Fruit fly (Drosophila melanogaster) whole organism, embryonic: ENCODE results near the gene ND-18.
A peak's percentile ranks its signal among the peaks of the same experiment; 100 is the strongest.

Experiments
- BtbVII ChIP-seq: fragments of 200-800 bp; sonication (Bioruptor generic); optimal IDR thresholded peaks from 3 replicates; lab custom pipeline; 2017; ENCODE audit warnings: missing biosample characterization, mild to moderate bottlenecking, missing genetic modification characterization
- CG10209 ChIP-seq: fragments of 200-800 bp; sonication (Bioruptor generic); optimal IDR thresholded peaks from 3 replicates; lab custom pipeline; 2017; ENCODE audit warnings: missing biosample characterization, mild to moderate bottlenecking, missing genetic modification characterization, missing genetic modification reagents
- CG13287 ChIP-seq: fragments of 200-800 bp; sonication (Bioruptor generic); IDR thresholded peaks from 2 replicates; pipeline ENCODE4 v1.3.6; 2022; ENCODE audit warnings: missing biosample characterization, missing genetic modification characterization; ENCODE audit not compliant: partially characterized antibody
- CG14710 ChIP-seq: fragments of 200-800 bp; sonication (Bioruptor generic); optimal IDR thresholded peaks from 3 replicates; lab custom pipeline; 2019; ENCODE audit warnings: missing biosample characterization, mild to moderate bottlenecking, missing genetic modification characterization, moderate library complexity
- CG14860 ChIP-seq: fragments of 200-800 bp; sonication (Bioruptor generic); IDR thresholded peaks from 3 replicates; pipeline ENCODE4 v1.3.6; 2022; ENCODE audit warnings: missing biosample characterization, missing genetic modification characterization; ENCODE audit not compliant: partially characterized antibody
- CG17186 ChIP-seq: fragments of 200-800 bp; sonication (Bioruptor generic); optimal IDR thresholded peaks from 3 replicates; lab custom pipeline; 2017; ENCODE audit warnings: missing biosample characterization, missing genetic modification reagents, missing genetic modification characterization
- CG17802 ChIP-seq: fragments of 200-800 bp; sonication (Bioruptor generic); optimal IDR thresholded peaks from 2 replicates; lab custom pipeline; 2018; ENCODE audit warnings: missing biosample characterization, mild to moderate bottlenecking, missing genetic modification characterization, moderate library complexity
- CG3065 ChIP-seq: fragments of 200-800 bp; sonication (Bioruptor generic); optimal IDR thresholded peaks from 2 replicates; lab custom pipeline; 2016; ENCODE audit warnings: missing biosample characterization, missing genetic modification characterization
- CG4328 ChIP-seq: fragments of 200-800 bp; sonication (Bioruptor generic); optimal IDR thresholded peaks from 3 replicates; lab custom pipeline; 2017; ENCODE audit warnings: missing biosample characterization, missing genetic modification reagents, missing genetic modification characterization
- CG4404 ChIP-seq: fragments of 200-800 bp; sonication (Bioruptor generic); IDR thresholded peaks from 2 replicates; pipeline ENCODE4 v1.3.6; 2022; ENCODE audit warnings: missing biosample characterization, missing genetic modification characterization
- CG4617 ChIP-seq: fragments of 200-800 bp; sonication (Bioruptor generic); optimal IDR thresholded peaks from 3 replicates; lab custom pipeline; 2016; ENCODE audit warnings: missing biosample characterization, missing genetic modification characterization, borderline replicate concordance
- CG9437 ChIP-seq: fragments of 200-800 bp; sonication (Bioruptor generic); optimal IDR thresholded peaks from 2 replicates; lab custom pipeline; 2018; ENCODE audit warnings: missing biosample characterization, mild to moderate bottlenecking, missing genetic modification characterization
- Camta ChIP-seq: fragments of 200-800 bp; sonication (Bioruptor generic); optimal IDR thresholded peaks from 2 replicates; lab custom pipeline; 2016; ENCODE audit warnings: missing biosample characterization, missing genetic modification characterization
- D ChIP-seq, 2 experiments: fragments of 200-800 bp in 1 of 2; fragments of >200 bp in 1 of 2; sonication (Bioruptor generic) in 1 of 2; optimal IDR thresholded peaks; 2 replicates in 1 of 2; 3 replicates in 1 of 2; lab custom pipeline; 2017; ENCODE audit warnings: mild to moderate bottlenecking in 1 of 2, missing biosample characterization in 1 of 2, missing genetic modification characterization in 1 of 2, missing genetic modification reagents in 1 of 2
- Dbx ChIP-seq: fragments of 200-800 bp; sonication (Bioruptor generic); IDR thresholded peaks from 3 replicates; pipeline ENCODE4 v1.3.6; 2022; ENCODE audit warnings: missing biosample characterization, missing genetic modification characterization
- E2f1 ChIP-seq: fragments of 200-800 bp; sonication (Bioruptor generic); IDR thresholded peaks from 2 replicates; pipeline ENCODE4 v1.3.6; 2022; ENCODE audit warnings: missing biosample characterization, missing genetic modification characterization
- Hey ChIP-seq: fragments of 200-800 bp; sonication (Bioruptor generic); optimal IDR thresholded peaks from 3 replicates; lab custom pipeline; 2018; ENCODE audit warnings: missing biosample characterization, mild to moderate bottlenecking, missing genetic modification characterization
- Hr3 ChIP-seq: fragments of 200-800 bp; sonication (Bioruptor generic); optimal IDR thresholded peaks from 3 replicates; lab custom pipeline; 2016; ENCODE audit warnings: missing biosample characterization, missing genetic modification characterization
- Lhr ChIP-seq: fragments of 200-800 bp; sonication (Bioruptor generic); optimal IDR thresholded peaks from 3 replicates; lab custom pipeline; 2017; ENCODE audit warnings: mild to moderate bottlenecking, missing biosample characterization, missing genetic modification reagents, missing genetic modification characterization
- Lpt ChIP-seq: fragments of >200 bp; optimal IDR thresholded peaks from 2 replicates; lab custom pipeline; 2018; ENCODE audit warnings: missing biosample characterization, missing genetic modification characterization
- Myb ChIP-seq: fragments of 200-800 bp; sonication (Bioruptor generic); optimal IDR thresholded peaks from 2 replicates; lab custom pipeline; 2016; ENCODE audit warnings: missing biosample characterization, missing genetic modification characterization
- NC2α ChIP-seq: fragments of 200-800 bp; sonication (Bioruptor generic); optimal IDR thresholded peaks from 2 replicates; lab custom pipeline; 2016; ENCODE audit warnings: missing biosample characterization, missing genetic modification characterization
- Sox100B ChIP-seq: fragments of 200-800 bp; sonication (Bioruptor generic); optimal IDR thresholded peaks from 3 replicates; lab custom pipeline; 2018; ENCODE audit warnings: missing biosample characterization, mild to moderate bottlenecking, missing genetic modification characterization
- Vsx1 ChIP-seq: fragments of 200-800 bp; sonication (Bioruptor generic); optimal IDR thresholded peaks from 2 replicates; lab custom pipeline; 2017; ENCODE audit warnings: missing biosample characterization, mild to moderate bottlenecking, missing genetic modification characterization, missing genetic modification reagents
- abd-A ChIP-seq: fragments of 200-800 bp; sonication (Bioruptor generic); optimal IDR thresholded peaks from 3 replicates; lab custom pipeline; 2019; ENCODE audit warnings: missing biosample characterization, mild to moderate bottlenecking, missing genetic modification characterization, moderate library complexity
- ato ChIP-seq: fragments of 200-800 bp; sonication (Bioruptor generic); IDR thresholded peaks from 2 replicates; pipeline ENCODE4 v1.3.6; 2022; ENCODE audit warnings: missing biosample characterization, missing genetic modification characterization; ENCODE audit not compliant: partially characterized antibody
- az2 ChIP-seq: fragments of 200-800 bp; sonication (Bioruptor generic); optimal IDR thresholded peaks from 3 replicates; lab custom pipeline; 2016; ENCODE audit warnings: missing biosample characterization, missing genetic modification characterization
- gce ChIP-seq: fragments of 200-800 bp; sonication (Bioruptor generic); IDR thresholded peaks from 3 replicates; pipeline ENCODE4 v1.3.6; 2022; ENCODE audit warnings: missing biosample characterization, missing genetic modification characterization
- h ChIP-seq: fragments of >200 bp; optimal IDR thresholded peaks from 2 replicates; lab custom pipeline; 2017
- ham ChIP-seq: fragments of 200-800 bp; sonication (Bioruptor generic); IDR thresholded peaks from 2 replicates; pipeline ENCODE4 v1.3.6; 2022; ENCODE audit warnings: missing biosample characterization, missing genetic modification characterization
- insv ChIP-seq, 2 experiments: fragments of 200-800 bp; sonication (Bioruptor generic); optimal IDR thresholded peaks; 3 replicates each; lab custom pipeline; 2016 to 2018; ENCODE audit warnings: missing biosample characterization in 2 of 2, missing genetic modification characterization in 2 of 2
- lab ChIP-seq: fragments of 200-800 bp; sonication (Bioruptor generic); optimal IDR thresholded peaks from 3 replicates; lab custom pipeline; 2017; ENCODE audit warnings: missing biosample characterization, missing genetic modification characterization, mild to moderate bottlenecking, moderate library complexity, missing genetic modification reagents
- luna ChIP-seq: fragments of 200-800 bp; sonication (Bioruptor generic); optimal IDR thresholded peaks from 2 replicates; lab custom pipeline; 2016; ENCODE audit warnings: missing biosample characterization, missing genetic modification characterization
- mld ChIP-seq: fragments of 200-800 bp; sonication (Bioruptor generic); IDR thresholded peaks from 3 replicates; pipeline ENCODE4 v1.3.6; 2022; ENCODE audit warnings: missing biosample characterization, missing genetic modification characterization; ENCODE audit not compliant: partially characterized antibody
- nau ChIP-seq: fragments of 200-800 bp; sonication (Bioruptor generic); optimal IDR thresholded peaks from 3 replicates; lab custom pipeline; 2017; ENCODE audit warnings: missing biosample characterization, mild to moderate bottlenecking, missing genetic modification characterization, missing genetic modification reagents
- nerfin-2 ChIP-seq: fragments of 200-800 bp; sonication (Bioruptor generic); IDR thresholded peaks from 2 replicates; pipeline ENCODE4 v1.3.6; 2022; ENCODE audit warnings: missing biosample characterization, missing genetic modification characterization; ENCODE audit not compliant: partially characterized antibody
- org-1 ChIP-seq: fragments of 200-800 bp; sonication (Bioruptor generic); optimal IDR thresholded peaks from 2 replicates; lab custom pipeline; 2017; ENCODE audit warnings: missing biosample characterization, missing genetic modification characterization
- pum ChIP-seq: fragments of 200-800 bp; sonication (Bioruptor generic); optimal IDR thresholded peaks from 2 replicates; lab custom pipeline; 2016; ENCODE audit warnings: missing biosample characterization, missing genetic modification characterization
- schlank ChIP-seq: fragments of 200-800 bp; sonication (Bioruptor generic); optimal IDR thresholded peaks from 2 replicates; lab custom pipeline; 2018; ENCODE audit warnings: missing biosample characterization, mild to moderate bottlenecking, missing genetic modification characterization
- seq ChIP-seq: fragments of 200-800 bp; sonication (Bioruptor generic); IDR thresholded peaks from 2 replicates; pipeline ENCODE4 v1.3.6; 2022; ENCODE audit warnings: missing biosample characterization, missing genetic modification characterization
- sima ChIP-seq: fragments of 200-800 bp; sonication (Bioruptor generic); optimal IDR thresholded peaks from 2 replicates; lab custom pipeline; 2016; ENCODE audit warnings: missing biosample characterization, missing genetic modification characterization
- slp2 ChIP-seq: fragments of 200-800 bp; sonication (Bioruptor generic); optimal IDR thresholded peaks from 2 replicates; lab custom pipeline; 2016; ENCODE audit warnings: missing biosample characterization, missing genetic modification characterization
- sob ChIP-seq: fragments of 200-800 bp; sonication (Bioruptor generic); IDR thresholded peaks from 2 replicates; pipeline ENCODE4 v1.3.6; 2022; ENCODE audit warnings: missing biosample characterization, missing genetic modification characterization
- ssp ChIP-seq: fragments of 200-800 bp; sonication (Bioruptor generic); IDR thresholded peaks from 2 replicates; pipeline ENCODE4 v1.3.6; 2022; ENCODE audit warnings: missing biosample characterization, missing genetic modification characterization
- tna ChIP-seq: fragments of 200-800 bp; sonication (Bioruptor generic); IDR thresholded peaks from 2 replicates; pipeline ENCODE4 v1.3.6; 2022; ENCODE audit warnings: missing biosample characterization, missing genetic modification characterization; ENCODE audit not compliant: partially characterized antibody
- tx ChIP-seq: fragments of 200-800 bp; sonication (Bioruptor generic); optimal IDR thresholded peaks from 2 replicates; lab custom pipeline; 2016; ENCODE audit warnings: missing biosample characterization, missing genetic modification characterization
- unc-4 ChIP-seq: fragments of 200-800 bp; sonication (Bioruptor generic); IDR thresholded peaks from 2 replicates; pipeline ENCODE4 v1.3.6; 2022; ENCODE audit warnings: missing biosample characterization, missing genetic modification characterization; ENCODE audit not compliant: partially characterized antibody
- zfh2 ChIP-seq: fragments of 200-800 bp; sonication (Bioruptor generic); optimal IDR thresholded peaks from 2 replicates; lab custom pipeline; 2016; ENCODE audit warnings: missing biosample characterization, missing genetic modification characterization

Gene ND-18

DNA sequence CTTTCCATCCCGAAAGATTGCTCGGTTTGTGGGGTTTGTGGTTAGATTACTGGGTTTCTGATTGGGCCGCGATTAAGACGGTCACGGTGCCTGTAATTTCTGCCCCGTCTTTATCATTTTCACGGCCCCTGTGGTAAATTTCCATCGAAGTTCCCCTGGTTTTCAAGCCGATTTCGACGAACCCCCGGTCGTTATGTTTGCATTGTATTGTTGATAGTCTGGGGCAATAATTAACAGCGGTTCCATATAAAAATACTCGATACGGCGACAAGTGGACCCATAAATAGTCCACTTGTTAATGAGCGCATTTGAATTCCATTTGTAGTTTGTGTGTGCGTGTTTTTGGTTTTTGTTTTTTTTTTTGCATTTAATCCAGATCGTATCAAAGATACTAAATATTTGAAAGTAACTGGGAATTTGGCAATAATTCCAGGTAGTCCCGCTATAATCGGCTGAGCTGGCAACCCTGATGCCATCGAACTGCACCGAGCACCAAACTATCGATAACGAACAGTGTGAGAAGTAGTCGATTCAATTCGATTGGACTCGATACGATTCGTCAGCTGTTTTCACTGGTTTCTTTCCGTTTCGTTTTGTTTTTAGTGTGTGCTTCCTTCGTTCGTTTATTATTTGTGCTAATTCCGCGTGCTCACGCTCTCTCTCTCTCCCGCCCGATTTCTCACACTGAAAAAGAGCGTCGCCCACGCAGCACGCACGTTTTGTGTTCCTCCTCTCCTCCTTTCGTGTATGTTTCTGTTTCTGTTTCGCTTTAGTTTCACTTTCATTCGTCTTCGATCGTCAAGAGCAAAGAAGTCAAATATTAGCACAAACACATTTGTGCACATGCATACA lies 13.3 kb downstream of the ND-18 start (continued):
- TF ChIP-seq zfh2 (peak; percentile 48), Sox100B (GFP tag; lab: Kevin White, UChicago) (no peak), mld (GFP tag; lab: Robert Waterston, UW) (peak; percentile 57; the same call in 1 of the 3 replicates), CG17802 (tag; lab: Kevin White, UChicago) (no peak), abd-A (tag; lab: Kevin White, UChicago) (no peak), tx (GFP tag; lab: Kevin White, UChicago) (peak; percentile 8), CG14860 (GFP tag; lab: Robert Waterston, UW) (peak; percentile 79), CG14710 (tag; lab: Kevin White, UChicago) (peak; percentile 40), CG17186 (peak; percentile 13), unc-4 (GFP tag; lab: Robert Waterston, UW) (peak; percentile 80), CG4328 (GFP tag; lab: Kevin White, UChicago) (no peak), h (lab: Kevin White, UChicago) (no peak), nau (no peak), lab (GFP tag; lab: Kevin White, UChicago) (no peak), gce (GFP tag; lab: Robert Waterston, UW) (0 out of 3 replicates have a peak, but pooled peaks have one; percentile 28), slp2 (GFP tag; lab: Kevin White, UChicago) (peak; percentile 9), Hey (tag; lab: Kevin White, UChicago) (no peak), sima (GFP tag; lab: Kevin White, UChicago) (no peak), E2f1 (0 out of 2 replicates have a peak, but pooled peaks have one; percentile 29), sob (GFP tag; lab: Robert Waterston, UW) (peak; percentile 52), CG4404 (GFP tag; lab: Robert Waterston, UW) (no peak), nerfin-2 (GFP tag; lab: Robert Waterston, UW) (peak; percentile 68; the same call in 1 of the 2 replicates), az2 (GFP tag; lab: Kevin White, UChicago) (no peak), CG13287 (GFP tag; lab: Robert Waterston, UW) (peak; percentile 89), Lpt (no peak), Myb (GFP tag; lab: Kevin White, UChicago) (peak; percentile 82), Lhr (GFP tag; lab: Kevin White, UChicago) (peak; percentile 65), Hr3 (GFP tag; lab: Kevin White, UChicago) (peak; percentile 17), luna (GFP tag; lab: Kevin White, UChicago) (no peak), D (optimal IDR thresholded peaks at IDR 0.05; lab: Kevin White, UChicago) (no peak), D (GFP tag; optimal IDR thresholded peaks at IDR 0.05; lab: Kevin White, UChicago) (no peak), pum (GFP tag; lab: Kevin White, UChicago) (peak; percentile 48), CG3065 (no peak), CG4617 (no peak), tna (GFP tag; lab: Robert Waterston, UW) (peak; percentile 64), insv (GFP tag; optimal IDR thresholded peaks at IDR 0.05; lab: Kevin White, UChicago) (peak in 1 of 2 experiments; percentile 63), org-1 (GFP tag; lab: Kevin White, UChicago) (no peak), BtbVII (GFP tag; lab: Kevin White, UChicago) (no peak), ssp (GFP tag; lab: Robert Waterston, UW) (no peak), Vsx1 (GFP tag; lab: Kevin White, UChicago) (no peak), seq (GFP tag; lab: Robert Waterston, UW) (no peak), ato (GFP tag; lab: Robert Waterston, UW) (peak; percentile 62; the same call in 1 of the 2 replicates), Camta (GFP tag; lab: Kevin White, UChicago) (no peak), CG10209 (GFP tag; lab: Kevin White, UChicago) (no peak), Dbx (GFP tag; lab: Robert Waterston, UW) (0 out of 3 replicates have a peak, but pooled peaks have one; percentile 13), NC2α (no peak), ham (no peak), CG9437 (GFP tag; lab: Kevin White, UChicago) (no peak), schlank (tag; lab: Kevin White, UChicago) (no peak)
